Worm (Caenorhabditis elegans): ENCODE measurements around the gene tlp-1.

Gene tlp-1

ce11 chrIV:13716735-13717134, 12.9 kb upstream of the tlp-1 start:
- TF ChIP-seq cog-1 (tag; optimal IDR thresholded peaks at IDR 0.05) (no peak), T22C8.4 (GFP tag; IDR thresholded peaks at IDR 0.05) (no peak), ztf-29 (GFP tag; IDR thresholded peaks at IDR 0.05) (no peak), tab-1 (GFP tag; IDR thresholded peaks at IDR 0.05) (no peak), klf-2 (GFP tag; conservative IDR thresholded peaks at IDR 0.05) (no peak), flt-1 (GFP tag; IDR thresholded peaks at IDR 0.05) (no peak), ztf-23 (GFP tag; IDR thresholded peaks at IDR 0.05) (no peak)

ce11 chrIV:13716279-13716678, 12.4 kb upstream of the tlp-1 start, which contains the start of gene C47A4.1:
Gene C47A4.1 (minus strand): TSS chrIV:13716379.
- TF ChIP-seq T22C8.4 (GFP tag; IDR thresholded peaks at IDR 0.05) (no peak), flt-1 (GFP tag; IDR thresholded peaks at IDR 0.05) (no peak), ztf-23 (GFP tag; IDR thresholded peaks at IDR 0.05) (no peak)

ce11 chrIV:13710367-13710766, 6.5 kb upstream of the tlp-1 start:
- TF ChIP-seq ref-1 (GFP tag; conservative IDR thresholded peaks at IDR 0.05) (no peak), ztf-23 (GFP tag; IDR thresholded peaks at IDR 0.05) (no peak), T22C8.4 (GFP tag; IDR thresholded peaks at IDR 0.05) (no peak), med-1 (GFP tag; optimal IDR thresholded peaks at IDR 0.05; ENCODE audit: insufficient read depth) (no peak), klf-2 (GFP tag; conservative IDR thresholded peaks at IDR 0.05) (no peak), tab-1 (GFP tag; IDR thresholded peaks at IDR 0.05) (no peak), flt-1 (GFP tag; IDR thresholded peaks at IDR 0.05) (no peak), ztf-29 (GFP tag; IDR thresholded peaks at IDR 0.05) (no peak), cog-1 (tag; optimal IDR thresholded peaks at IDR 0.05) (no peak)

ce11 chrIV:13709069-13709640, 5.3 kb upstream of the tlp-1 start:
- TF ChIP-seq flt-1 (GFP tag; IDR thresholded peaks at IDR 0.05) (no peak), T22C8.4 (GFP tag; IDR thresholded peaks at IDR 0.05) (no peak), med-1 (GFP tag; optimal IDR thresholded peaks at IDR 0.05; ENCODE audit: insufficient read depth) (no peak), ztf-23 (GFP tag; IDR thresholded peaks at IDR 0.05) (no peak), ref-1 (GFP tag; conservative IDR thresholded peaks at IDR 0.05) (no peak), ztf-29 (GFP tag; IDR thresholded peaks at IDR 0.05) (no peak), cog-1 (tag; optimal IDR thresholded peaks at IDR 0.05) (no peak), klf-2 (GFP tag; conservative IDR thresholded peaks at IDR 0.05) (no peak), tab-1 (GFP tag; IDR thresholded peaks at IDR 0.05) (no peak)

- TF ChIP-seq cog-1 (tag; optimal IDR thresholded peaks at IDR 0.05): peak; percentile 19
- no peak for TF ChIP-seq T22C8.4 (GFP tag; IDR thresholded peaks at IDR 0.05)
Observed at ce11 chrIV:13707894-13708293, 4.0 kb upstream of the tlp-1 start.

- no peak for TF ChIP-seq klf-2 (GFP tag; conservative IDR thresholded peaks at IDR 0.05)
- TF ChIP-seq tab-1 (GFP tag; IDR thresholded peaks at IDR 0.05): no peak
- no peak for TF ChIP-seq med-1 (GFP tag; optimal IDR thresholded peaks at IDR 0.05; ENCODE audit: insufficient read depth)
- TF ChIP-seq T22C8.4 (GFP tag; IDR thresholded peaks at IDR 0.05): no peak
- TF ChIP-seq flt-1 (GFP tag; IDR thresholded peaks at IDR 0.05): no peak
- no peak for TF ChIP-seq ztf-29 (GFP tag; IDR thresholded peaks at IDR 0.05)
- no peak for TF ChIP-seq ref-1 (GFP tag; conservative IDR thresholded peaks at IDR 0.05)
- no peak for TF ChIP-seq ztf-23 (GFP tag; IDR thresholded peaks at IDR 0.05)
- no peak for TF ChIP-seq cog-1 (tag; optimal IDR thresholded peaks at IDR 0.05)
Observed at ce11 chrIV:13702681-13703080, 1.2 kb downstream of the tlp-1 start.

- no peak for TF ChIP-seq flt-1 (GFP tag; IDR thresholded peaks at IDR 0.05)
- no peak for TF ChIP-seq T22C8.4 (GFP tag; IDR thresholded peaks at IDR 0.05)
- no peak for TF ChIP-seq klf-2 (GFP tag; conservative IDR thresholded peaks at IDR 0.05)
- no peak for TF ChIP-seq ref-1 (GFP tag; conservative IDR thresholded peaks at IDR 0.05)
- TF ChIP-seq ztf-23 (GFP tag; IDR thresholded peaks at IDR 0.05): no peak
- TF ChIP-seq med-1 (GFP tag; optimal IDR thresholded peaks at IDR 0.05; ENCODE audit: insufficient read depth): no peak
- no peak for TF ChIP-seq cog-1 (tag; optimal IDR thresholded peaks at IDR 0.05)
- no peak for TF ChIP-seq tab-1 (GFP tag; IDR thresholded peaks at IDR 0.05)
- no peak for TF ChIP-seq ztf-29 (GFP tag; IDR thresholded peaks at IDR 0.05)
Observed at ce11 chrIV:13701472-13701871, 2.4 kb downstream of the tlp-1 start.

- TF ChIP-seq cog-1 (tag; optimal IDR thresholded peaks at IDR 0.05): no peak
- no peak for TF ChIP-seq ref-1 (GFP tag; conservative IDR thresholded peaks at IDR 0.05)
- TF ChIP-seq ztf-29 (GFP tag; IDR thresholded peaks at IDR 0.05): no peak
- TF ChIP-seq tab-1 (GFP tag; IDR thresholded peaks at IDR 0.05): no peak
- no peak for TF ChIP-seq flt-1 (GFP tag; IDR thresholded peaks at IDR 0.05)
- no peak for TF ChIP-seq klf-2 (GFP tag; conservative IDR thresholded peaks at IDR 0.05)
- TF ChIP-seq T22C8.4 (GFP tag; IDR thresholded peaks at IDR 0.05): no peak
- no peak for TF ChIP-seq med-1 (GFP tag; optimal IDR thresholded peaks at IDR 0.05; ENCODE audit: insufficient read depth)
- TF ChIP-seq ztf-23 (GFP tag; IDR thresholded peaks at IDR 0.05): no peak
Observed at ce11 chrIV:13700847-13701246, 3.0 kb downstream of the tlp-1 start.

- TF ChIP-seq ztf-29 (GFP tag; IDR thresholded peaks at IDR 0.05): no peak
- 0 out of 2 replicates have a peak, but pooled peaks have one; percentile 12 for TF ChIP-seq klf-2 (GFP tag; conservative IDR thresholded peaks at IDR 0.05)
Observed at ce11 chrIV:13699384-13699788, 4.5 kb downstream of the tlp-1 start.

ce11 chrIV:13698603-13699002, 5.3 kb downstream of the tlp-1 start, which contains the start of gene T23G4.127:
Gene T23G4.127 (minus strand): TSS chrIV:13698703.
- TF ChIP-seq cog-1 (tag; optimal IDR thresholded peaks at IDR 0.05) (no peak), tab-1 (GFP tag; IDR thresholded peaks at IDR 0.05) (no peak), flt-1 (GFP tag; IDR thresholded peaks at IDR 0.05) (no peak), med-1 (GFP tag; optimal IDR thresholded peaks at IDR 0.05; ENCODE audit: insufficient read depth) (no peak), ref-1 (GFP tag; conservative IDR thresholded peaks at IDR 0.05) (no peak), T22C8.4 (GFP tag; IDR thresholded peaks at IDR 0.05) (no peak), klf-2 (GFP tag; conservative IDR thresholded peaks at IDR 0.05) (no peak), ztf-23 (GFP tag; IDR thresholded peaks at IDR 0.05) (no peak), ztf-29 (GFP tag; IDR thresholded peaks at IDR 0.05) (no peak)
